Fruit fly (Drosophila melanogaster) whole organism, wandering third instar larva: ENCODE results near the gene CG17378.
A peak's percentile ranks its signal among the peaks of the same experiment; 100 is the strongest.

Experiments
- Abd-B ChIP-seq: fragments of >200 bp; optimal IDR thresholded peaks from 2 replicates; lab custom pipeline; 2017; ENCODE audit warnings: missing biosample characterization, missing genetic modification characterization
- Dfd ChIP-seq: fragments of >200 bp; optimal IDR thresholded peaks from 2 replicates; lab custom pipeline; 2017; ENCODE audit warnings: missing biosample characterization, missing genetic modification characterization
- Vsx2 ChIP-seq: fragments of 200-300, 225-300 bp; sonication (Bioruptor generic); optimal IDR thresholded peaks from 2 replicates; lab custom pipeline; 2018; ENCODE audit warnings: missing biosample characterization, missing genetic modification characterization; ENCODE audit not compliant: partially characterized antibody
- psq ChIP-seq: fragments of 200-800 bp; sonication (Bioruptor generic); optimal IDR thresholded peaks from 3 replicates; lab custom pipeline; 2017; ENCODE audit warnings: missing biosample characterization, mild to moderate bottlenecking, missing genetic modification characterization, moderate library complexity
- rgr ChIP-seq: fragments of 200-800 bp; sonication (Bioruptor generic); optimal IDR thresholded peaks from 3 replicates; lab custom pipeline; 2016; ENCODE audit warnings: missing biosample characterization, mild to moderate bottlenecking, missing genetic modification characterization
- usp ChIP-seq: fragments of >200 bp; optimal IDR thresholded peaks from 2 replicates; lab custom pipeline; 2017; ENCODE audit warnings: missing biosample characterization, missing genetic modification characterization

DNA sequence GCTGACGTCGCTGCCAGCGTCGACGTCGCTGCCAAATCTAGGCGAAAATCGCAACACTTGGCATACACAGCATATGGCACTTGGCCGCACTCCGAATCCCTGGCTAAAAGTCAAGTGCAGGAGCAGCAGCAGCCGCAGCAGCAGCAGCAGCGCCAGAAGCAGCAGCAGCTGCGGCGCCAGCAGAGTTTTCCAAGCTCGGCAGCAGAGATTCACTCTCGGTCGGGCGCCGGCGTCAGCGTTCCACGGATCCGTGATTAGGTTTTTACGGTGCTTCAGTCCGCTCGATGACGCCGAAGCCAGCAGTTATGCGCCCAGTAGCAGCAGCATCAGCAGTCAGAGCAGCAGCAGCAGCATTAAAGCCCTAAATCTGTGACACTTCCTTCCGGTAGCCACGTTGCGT lies 48.2 kb downstream of the CG17378 start:
- no peak for TF ChIP-seq psq (GFP tag; lab: Kevin White, UChicago)
- peak; percentile 30 for TF ChIP-seq Dfd
- TF ChIP-seq usp (GFP tag; lab: Kevin White, UChicago): no peak
- TF ChIP-seq Abd-B (GFP tag; lab: Kevin White, UChicago): no peak
- no peak for TF ChIP-seq Vsx2 (GFP tag; lab: Kevin White, UChicago)
- no peak for TF ChIP-seq rgr (GFP tag; lab: Kevin White, UChicago)
